Worm (Caenorhabditis elegans) whole organism, late embryonic: ENCODE measurements around the gene madd-3.

Experiments
- C08G9.2 ChIP-seq: sonication (generic microtip); optimal IDR thresholded peaks from 2 replicates; lab custom pipeline; 2016; ENCODE audit warnings: mild to moderate bottlenecking, missing genetic modification characterization, moderate library complexity, missing compliant biosample characterization
- C38D4.7 ChIP-seq: fragments of 200-800 bp; sonication (Bioruptor generic); optimal IDR thresholded peaks from 2 replicates; lab custom pipeline; 2018; ENCODE audit warnings: mild to moderate bottlenecking, missing genetic modification characterization, moderate library complexity, missing compliant biosample characterization
- F13H6.1 ChIP-seq: sonication (generic microtip); optimal IDR thresholded peaks from 2 replicates; lab custom pipeline; 2016; ENCODE audit warnings: missing genetic modification characterization, missing compliant biosample characterization
- K02D7.2 ChIP-seq: sonication (generic microtip); optimal IDR thresholded peaks from 2 replicates; lab custom pipeline; 2017; ENCODE audit warnings: mild to moderate bottlenecking, missing genetic modification characterization, missing compliant biosample characterization
- K09A11.1 ChIP-seq: sonication (generic microtip); optimal IDR thresholded peaks from 2 replicates; lab custom pipeline; 2017; ENCODE audit warnings: antibody characterized with exemption, mild to moderate bottlenecking, missing genetic modification characterization, missing compliant biosample characterization; ENCODE audit not compliant: insufficient read depth
- Y22D7AL.16 ChIP-seq: sonication (generic microtip); optimal IDR thresholded peaks from 2 replicates; lab custom pipeline; 2016; ENCODE audit warnings: missing genetic modification characterization, missing compliant biosample characterization
- ahr-1 ChIP-seq: sonication (generic microtip); optimal IDR thresholded peaks from 2 replicates; lab custom pipeline; 2016; ENCODE audit warnings: missing genetic modification characterization, missing compliant biosample characterization
- ama-1 ChIP-seq: fragments of 150-350 bp; optimal IDR thresholded peaks from 2 replicates; lab custom pipeline; 2014
- ceh-18 ChIP-seq: sonication (generic microtip); optimal IDR thresholded peaks from 2 replicates; lab custom pipeline; 2016; ENCODE audit warnings: missing genetic modification characterization, missing compliant biosample characterization
- ceh-19 ChIP-seq: fragments of 200-800 bp; sonication (Bioruptor generic); optimal IDR thresholded peaks from 2 replicates; lab custom pipeline; 2018; ENCODE audit warnings: mild to moderate bottlenecking, missing genetic modification characterization, missing compliant biosample characterization
- ceh-30 ChIP-seq: fragments of 150-350 bp; optimal IDR thresholded peaks from 2 replicates; lab custom pipeline; 2014; ENCODE audit warnings: missing biosample characterization, missing genetic modification characterization
- ceh-34 ChIP-seq: sonication (generic microtip); optimal IDR thresholded peaks from 2 replicates; lab custom pipeline; 2016; ENCODE audit warnings: mild to moderate bottlenecking, missing genetic modification characterization, missing compliant biosample characterization
- ceh-45 ChIP-seq: fragments of 200-800 bp; sonication (Bioruptor generic); IDR thresholded peaks from 2 replicates; pipeline ENCODE4 v1.3.6; 2022; ENCODE audit warnings: missing genetic modification reagents, missing genetic modification characterization, missing compliant biosample characterization
- ceh-48 ChIP-seq: sonication (generic microtip); optimal IDR thresholded peaks from 2 replicates; lab custom pipeline; 2016; ENCODE audit warnings: missing genetic modification characterization, inconsistent platforms, missing compliant biosample characterization
- ceh-9 ChIP-seq: sonication (generic microtip); optimal IDR thresholded peaks from 2 replicates; lab custom pipeline; 2016; ENCODE audit warnings: mild to moderate bottlenecking, missing genetic modification characterization, inconsistent platforms, missing compliant biosample characterization
- che-1 ChIP-seq: sonication (generic microtip); optimal IDR thresholded peaks from 2 replicates; lab custom pipeline; 2016; ENCODE audit warnings: mild to moderate bottlenecking, missing genetic modification characterization, missing compliant biosample characterization
- dve-1 ChIP-seq: sonication (generic microtip); optimal IDR thresholded peaks from 2 replicates; lab custom pipeline; 2017; ENCODE audit warnings: antibody characterized with exemption, mild to moderate bottlenecking, missing genetic modification characterization, missing compliant biosample characterization
- elt-4 ChIP-seq: sonication (generic microtip); optimal IDR thresholded peaks from 2 replicates; lab custom pipeline; 2016; ENCODE audit warnings: missing genetic modification characterization, missing compliant biosample characterization
- ets-4 ChIP-seq: sonication (generic microtip); optimal IDR thresholded peaks from 2 replicates; lab custom pipeline; 2016; ENCODE audit warnings: missing genetic modification characterization, missing compliant biosample characterization
- fkh-10 ChIP-seq: fragments of 150-350 bp; optimal IDR thresholded peaks from 2 replicates; lab custom pipeline; 2014; ENCODE audit warnings: missing biosample characterization, missing genetic modification reagents, missing genetic modification characterization
- hlh-13 ChIP-seq: fragments of 200-800 bp; sonication (Bioruptor generic); optimal IDR thresholded peaks from 2 replicates; lab custom pipeline; 2018; ENCODE audit warnings: mild to moderate bottlenecking, missing genetic modification characterization, missing compliant biosample characterization
- hlh-15 ChIP-seq: sonication (generic microtip); optimal IDR thresholded peaks from 2 replicates; lab custom pipeline; 2016; ENCODE audit warnings: missing genetic modification characterization, missing compliant biosample characterization
- hlh-6 ChIP-seq: sonication (generic microtip); optimal IDR thresholded peaks from 2 replicates; lab custom pipeline; 2016; ENCODE audit warnings: missing genotype, missing genetic modification characterization, missing compliant biosample characterization
- hlh-8 ChIP-seq: sonication (generic microtip); optimal IDR thresholded peaks from 2 replicates; lab custom pipeline; 2016; ENCODE audit warnings: missing genotype, missing genetic modification characterization, missing compliant biosample characterization
- lin-11 ChIP-seq: fragments of 200-800 bp; sonication (Bioruptor generic); optimal IDR thresholded peaks from 2 replicates; lab custom pipeline; 2018; ENCODE audit warnings: mild to moderate bottlenecking, missing genetic modification characterization, missing compliant biosample characterization
- mec-3 ChIP-seq: sonication (generic microtip); optimal IDR thresholded peaks from 2 replicates; lab custom pipeline; 2016; ENCODE audit warnings: borderline replicate concordance, missing genetic modification characterization, missing compliant biosample characterization
- nfya-1 ChIP-seq: sonication (generic microtip); optimal IDR thresholded peaks from 2 replicates; lab custom pipeline; 2017; ENCODE audit warnings: missing genetic modification characterization, mild to moderate bottlenecking, missing compliant biosample characterization, antibody characterized with exemption, moderate library complexity
- nhr-11 ChIP-seq: fragments of 150-350 bp; optimal IDR thresholded peaks from 2 replicates; lab custom pipeline; 2014; ENCODE audit warnings: missing biosample characterization, missing genetic modification characterization
- pag-3 ChIP-seq: sonication (generic microtip); optimal IDR thresholded peaks from 2 replicates; lab custom pipeline; 2016; ENCODE audit warnings: missing compliant biosample characterization, missing genetic modification characterization, borderline replicate concordance
- pax-1 ChIP-seq: fragments of 150-350 bp; optimal IDR thresholded peaks from 2 replicates; lab custom pipeline; 2014; ENCODE audit warnings: missing biosample characterization, missing genetic modification characterization
- pha-2 ChIP-seq: sonication (generic microtip); optimal IDR thresholded peaks from 2 replicates; lab custom pipeline; 2017; ENCODE audit warnings: mild to moderate bottlenecking, missing genetic modification characterization, missing compliant biosample characterization
- rnt-1 ChIP-seq: sonication (generic microtip); optimal IDR thresholded peaks from 2 replicates; lab custom pipeline; 2016; ENCODE audit warnings: missing genetic modification characterization, missing compliant biosample characterization
- sdc-2 ChIP-seq: sonication (generic microtip); optimal IDR thresholded peaks from 2 replicates; lab custom pipeline; 2016; ENCODE audit warnings: missing genotype, missing genetic modification characterization, missing compliant biosample characterization
- sox-2 ChIP-seq: fragments of 200-800 bp; sonication (Bioruptor generic); IDR thresholded peaks from 2 replicates; pipeline ENCODE4 v1.3.6; 2022; ENCODE audit warnings: missing genetic modification reagents, missing genetic modification characterization, missing compliant biosample characterization
- tbx-2 ChIP-seq: sonication (generic microtip); optimal IDR thresholded peaks from 2 replicates; lab custom pipeline; 2016; ENCODE audit warnings: missing genetic modification characterization, missing compliant biosample characterization
- ttx-3 ChIP-seq: sonication (generic microtip); optimal IDR thresholded peaks from 2 replicates; lab custom pipeline; 2016; ENCODE audit warnings: missing genetic modification reagents, missing genetic modification characterization, missing compliant biosample characterization
- unc-3 ChIP-seq, 2 experiments: fragments of 200-800 bp in 1 of 2; sonication (Bioruptor generic) in 1 of 2; sonication (generic microtip) in 1 of 2; conservative IDR thresholded peaks in 1 of 2; optimal IDR thresholded peaks in 1 of 2; 2 replicates each; pipeline versions ENCODE4 v1.3.6 to Lab custom; 2016 to 2022; ENCODE audit warnings: missing compliant biosample characterization in 2 of 2, missing genetic modification characterization in 2 of 2, missing genetic modification reagents in 1 of 2
- unc-42 ChIP-seq: sonication (generic microtip); optimal IDR thresholded peaks from 2 replicates; lab custom pipeline; 2016; ENCODE audit warnings: missing genotype, missing genetic modification characterization, missing compliant biosample characterization
- unc-55 ChIP-seq: sonication (generic microtip); optimal IDR thresholded peaks from 2 replicates; lab custom pipeline; 2017; ENCODE audit warnings: missing biosample characterization, missing genetic modification reagents, missing genetic modification characterization
- zip-5 ChIP-seq: sonication (generic microtip); optimal IDR thresholded peaks from 2 replicates; lab custom pipeline; 2016; ENCODE audit warnings: missing genetic modification characterization, missing compliant biosample characterization
- ztf-16 ChIP-seq: sonication (generic microtip); optimal IDR thresholded peaks from 2 replicates; lab custom pipeline; 2017; ENCODE audit warnings: missing genetic modification characterization, missing compliant biosample characterization

The madd-3 gene

DNA sequence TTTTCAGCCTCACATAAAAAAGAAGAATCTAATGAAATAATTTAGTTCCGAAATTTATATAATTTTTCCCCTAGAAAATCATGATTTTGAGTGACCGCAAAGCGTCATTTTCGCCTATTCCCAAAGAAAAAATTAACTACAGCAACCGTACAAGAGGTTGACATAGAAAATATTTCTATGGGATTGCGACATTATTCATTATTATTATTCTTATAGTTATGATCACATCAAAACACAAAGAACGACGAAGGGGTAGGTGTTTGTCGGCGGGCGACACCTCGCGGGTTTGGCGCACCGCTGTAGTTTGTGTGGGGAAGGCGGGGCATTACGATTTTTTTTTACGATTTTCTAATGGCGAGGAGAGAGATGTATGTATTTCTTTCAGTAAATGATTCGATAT is 27.8 kb upstream of the madd-3 start:
- no peak for TF ChIP-seq hlh-15 (tag; lab: Kevin White, UChicago)
- TF ChIP-seq ztf-16: no peak
- TF ChIP-seq pag-3 (tag; lab: Kevin White, UChicago): no peak
- no peak for TF ChIP-seq rnt-1 (tag; lab: Kevin White, UChicago)
- TF ChIP-seq ahr-1: no peak
- no peak for TF ChIP-seq hlh-6 (tag; lab: Kevin White, UChicago)
- no peak for TF ChIP-seq pax-1 (tag; lab: Kevin White, UChicago)
- TF ChIP-seq ets-4 (tag; lab: Kevin White, UChicago): no peak
- TF ChIP-seq che-1 (tag; lab: Kevin White, UChicago): no peak

DNA sequence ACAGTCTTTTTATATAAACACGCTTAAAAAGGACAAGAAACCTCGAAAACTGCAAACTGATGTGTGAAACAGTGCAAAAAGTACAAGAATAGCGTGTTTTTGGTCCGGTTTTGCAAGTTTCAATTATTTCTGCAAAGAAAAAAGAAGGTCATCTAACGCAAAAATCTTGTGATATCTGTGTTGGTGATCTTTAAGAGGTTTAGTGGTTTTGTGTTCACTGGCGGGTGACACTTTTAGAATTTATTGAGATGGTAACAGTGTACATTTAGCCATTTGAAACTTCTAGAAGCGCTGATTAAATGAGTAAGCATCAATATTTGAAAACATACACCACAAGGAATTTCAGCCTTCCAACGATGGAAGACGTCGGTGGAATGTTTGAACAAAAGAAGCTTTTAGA is 26.3 kb upstream of the madd-3 start:
- TF ChIP-seq sox-2 (GFP tag; lab: Robert Waterston, UW): no peak
- no peak for TF ChIP-seq sdc-2 (tag; lab: Kevin White, UChicago)
- TF ChIP-seq ceh-9 (tag; lab: Kevin White, UChicago): no peak
- TF ChIP-seq pax-1 (tag; lab: Kevin White, UChicago): no peak
- TF ChIP-seq ahr-1: no peak
- TF ChIP-seq C08G9.2 (tag; lab: Kevin White, UChicago): no peak
- no peak for TF ChIP-seq unc-42 (tag; lab: Kevin White, UChicago)
- no peak for TF ChIP-seq lin-11 (tag; lab: Kevin White, UChicago)
- TF ChIP-seq ceh-45 (GFP tag; lab: Robert Waterston, UW): no peak
- no peak for TF ChIP-seq ceh-34
- TF ChIP-seq hlh-13 (GFP tag; lab: Kevin White, UChicago): no peak

DNA sequence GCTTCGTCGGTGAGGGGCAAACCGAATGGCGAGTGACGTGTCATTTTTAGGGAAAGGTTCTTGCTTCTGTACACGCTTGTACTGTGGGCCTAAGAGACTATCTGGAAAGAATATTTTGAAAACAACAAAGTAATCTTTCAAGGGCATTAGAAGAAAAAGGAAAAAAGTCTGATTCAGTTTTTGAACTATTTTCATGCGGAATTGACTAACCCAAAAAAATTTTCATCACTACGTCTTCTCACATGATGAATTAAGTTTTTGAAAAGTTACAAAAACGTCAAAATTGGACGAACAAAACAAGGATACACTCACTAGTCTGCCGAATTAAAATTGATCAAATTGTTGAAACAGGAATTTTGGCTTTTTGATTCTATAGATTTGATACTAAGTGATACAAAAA is 23.8 kb upstream of the madd-3 start, which contains the start of gene C11H1.9:
Gene C11H1.9 (minus strand): TSS at position 101 of the 400 bp plus-strand sequence.
- TF ChIP-seq ceh-30 (no peak), nhr-11 (tag; lab: Kevin White, UChicago) (no peak), K02D7.2 (no peak), K09A11.1 (tag; lab: Kevin White, UChicago) (no peak), rnt-1 (tag; lab: Kevin White, UChicago) (no peak), fkh-10 (GFP tag; lab: Kevin White, UChicago) (no peak)

ce11 chrX:14316132-14316531 is 19.7 kb upstream of the madd-3 start:
- no peak for TF ChIP-seq hlh-8 (tag; lab: Kevin White, UChicago)

DNA sequence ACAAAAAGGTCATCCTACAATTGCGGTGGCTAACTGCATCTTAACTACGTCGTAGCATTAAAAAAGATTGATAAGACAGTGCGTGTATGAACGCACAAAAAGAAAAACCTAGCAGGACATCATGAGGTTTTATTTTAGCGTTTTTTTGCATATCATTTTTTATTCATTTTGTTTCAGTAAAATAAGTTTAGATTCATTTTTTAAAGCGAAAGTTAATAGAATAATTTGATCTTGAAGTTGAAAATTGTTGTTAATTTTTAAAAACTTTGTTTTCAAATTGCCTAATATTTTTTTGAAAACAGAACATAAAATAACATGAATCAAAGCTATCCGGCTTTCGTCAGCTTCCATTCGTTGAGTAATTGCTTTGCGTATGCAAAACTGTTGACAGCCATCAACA is 17.2 kb upstream of the madd-3 start, which contains the start of gene prx-1:
Gene prx-1 (plus strand): TSS at position 301 of the 400 bp plus-strand sequence.
- no peak for TF ChIP-seq F13H6.1 (tag; lab: Kevin White, UChicago)
- TF ChIP-seq ttx-3: no peak
- no peak for TF ChIP-seq Y22D7AL.16 (tag; lab: Kevin White, UChicago)
- no peak for TF ChIP-seq ceh-48
- no peak for TF ChIP-seq K02D7.2
- no peak for TF ChIP-seq hlh-15 (tag; lab: Kevin White, UChicago)
- TF ChIP-seq zip-5: no peak
- TF ChIP-seq unc-3 (GFP tag; conservative IDR thresholded peaks at IDR 0.05; lab: Robert Waterston, UW): no peak
- TF ChIP-seq unc-3 (tag; optimal IDR thresholded peaks at IDR 0.05; lab: Kevin White, UChicago): no peak
- TF ChIP-seq nhr-11 (tag; lab: Kevin White, UChicago): no peak
- no peak for TF ChIP-seq ceh-19 (GFP tag; lab: Kevin White, UChicago)

ce11 chrX:14312416-14312815 is 16.0 kb upstream of the madd-3 start:
- peak; percentile 40 for TF ChIP-seq ztf-16
- TF ChIP-seq unc-42 (tag; lab: Kevin White, UChicago): peak; percentile 69
- TF ChIP-seq ama-1 (lab: Kevin White, UChicago): no peak
- peak; percentile 60 for TF ChIP-seq ceh-19 (GFP tag; lab: Kevin White, UChicago)
- peak; percentile 24 for TF ChIP-seq ceh-30
- peak; percentile 47 for TF ChIP-seq dve-1 (tag; lab: Kevin White, UChicago)
- TF ChIP-seq ceh-34: peak; percentile 64
- TF ChIP-seq lin-11 (tag; lab: Kevin White, UChicago): no peak
- no peak for TF ChIP-seq nhr-11 (tag; lab: Kevin White, UChicago)
- peak; percentile 55 for TF ChIP-seq unc-55 (GFP tag; lab: Kevin White, UChicago)
- TF ChIP-seq fkh-10 (GFP tag; lab: Kevin White, UChicago): no peak
- TF ChIP-seq elt-4 (tag; lab: Kevin White, UChicago): no peak
- TF ChIP-seq tbx-2: peak; percentile 73
- TF ChIP-seq mec-3: no peak
- no peak for TF ChIP-seq unc-3 (GFP tag; conservative IDR thresholded peaks at IDR 0.05; lab: Robert Waterston, UW)
- no peak for TF ChIP-seq unc-3 (tag; optimal IDR thresholded peaks at IDR 0.05; lab: Kevin White, UChicago)
- peak; percentile 9 for TF ChIP-seq C38D4.7 (GFP tag; lab: Kevin White, UChicago)
- peak; percentile 67 for TF ChIP-seq ceh-18 (tag; lab: Kevin White, UChicago)
- no peak for TF ChIP-seq Y22D7AL.16 (tag; lab: Kevin White, UChicago)
- peak; percentile 57 for TF ChIP-seq pha-2 (tag; lab: Kevin White, UChicago)
- TF ChIP-seq ahr-1: peak; percentile 5
- TF ChIP-seq nfya-1 (tag; lab: Kevin White, UChicago): peak; percentile 86
